Worm (Caenorhabditis elegans) whole organism, midembryonic: ENCODE results near the gene nas-8.

Experiments
- cog-1 ChIP-seq: sonication (generic microtip); optimal IDR thresholded peaks from 2 replicates; lab custom pipeline; 2016; ENCODE audit warnings: missing genetic modification characterization, missing compliant biosample characterization
- flt-1 ChIP-seq: fragments of 200-800 bp; sonication (Bioruptor generic); IDR thresholded peaks from 2 replicates; pipeline ENCODE4 v1.3.6; 2022; ENCODE audit warnings: missing genetic modification characterization, missing compliant biosample characterization
- klf-2 ChIP-seq: fragments of 200-800 bp; sonication (Bioruptor generic); conservative IDR thresholded peaks from 2 replicates; pipeline ENCODE4 v1.3.6; 2022; ENCODE audit warnings: missing genetic modification reagents, missing genetic modification characterization, missing compliant biosample characterization
- med-1 ChIP-seq: sonication (generic microtip); optimal IDR thresholded peaks from 2 replicates; lab custom pipeline; 2017; ENCODE audit warnings: missing genetic modification characterization, mild to moderate bottlenecking, missing compliant biosample characterization, antibody characterized with exemption, missing genetic modification reagents; ENCODE audit not compliant: insufficient read depth
- ref-1 ChIP-seq: fragments of 200-800 bp; sonication (Bioruptor generic); conservative IDR thresholded peaks from 2 replicates; pipeline ENCODE4 v1.3.6; 2022; ENCODE audit warnings: missing genetic modification reagents, missing genetic modification characterization, missing compliant biosample characterization
- tab-1 ChIP-seq: fragments of 200-800 bp; sonication (Bioruptor generic); IDR thresholded peaks from 2 replicates; pipeline ENCODE4 v1.3.6; 2022; ENCODE audit warnings: missing genetic modification characterization, missing compliant biosample characterization
- ztf-29 ChIP-seq: fragments of 200-800 bp; sonication (Bioruptor generic); IDR thresholded peaks from 2 replicates; pipeline ENCODE4 v1.3.6; 2022; ENCODE audit warnings: missing genetic modification reagents, missing genetic modification characterization, missing compliant biosample characterization

DNA sequence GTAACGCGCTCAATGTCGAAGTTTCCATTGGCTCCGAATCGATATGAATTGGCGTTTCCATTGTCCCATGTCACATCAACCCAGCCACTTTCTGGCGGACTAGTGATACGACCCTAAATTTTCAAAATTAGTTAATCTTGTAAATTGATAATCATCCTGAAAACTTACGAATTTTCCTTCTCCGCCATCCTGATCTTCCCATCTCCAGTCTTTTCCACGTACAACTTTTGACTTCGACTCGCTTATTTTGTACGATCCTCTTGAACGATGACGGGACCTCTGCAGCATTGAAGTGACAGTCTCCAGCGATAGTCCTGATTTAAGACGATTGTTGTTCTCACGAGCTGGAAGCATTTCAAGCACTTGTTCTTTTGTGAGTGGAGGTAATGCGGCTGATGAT is 24.4 kb downstream of the nas-8 start:
- TF ChIP-seq ztf-29 (GFP tag; lab: Robert Waterston, UW) (no peak), flt-1 (GFP tag; lab: Robert Waterston, UW) (no peak), tab-1 (GFP tag; lab: Robert Waterston, UW) (no peak), klf-2 (GFP tag; lab: Robert Waterston, UW) (no peak), med-1 (no peak), cog-1 (tag; lab: Kevin White, UChicago) (no peak), ref-1 (no peak)
